Worm (Caenorhabditis elegans) whole organism, young adult: ENCODE measurements around the gene C55A6.1.

Experiments
- C06A6.2 ChIP-seq: fragments of 200-800 bp; sonication (Bioruptor generic); conservative IDR thresholded peaks from 2 replicates; pipeline ENCODE4 v1.3.6; 2022; ENCODE audit warnings: missing genetic modification characterization, missing compliant biosample characterization
- Y79H2A.3 ChIP-seq: fragments of 200-800 bp; sonication (Bioruptor generic); conservative IDR thresholded peaks from 2 replicates; pipeline ENCODE4 v1.3.6; 2022; ENCODE audit warnings: missing genetic modification reagents, missing genetic modification characterization, missing compliant biosample characterization
- ama-1 ChIP-seq, 3 experiments: fragments of 150-350 bp in 1 of 3; sonication (generic microtip) in 2 of 3; optimal IDR thresholded peaks; 2 replicates each; lab custom pipeline; 2014 to 2018; ENCODE audit warnings: missing biosample characterization in 2 of 3, missing genetic modification characterization in 2 of 3, missing genetic modification reagents in 2 of 3
- dpff-1 ChIP-seq: sonication (generic microtip); optimal IDR thresholded peaks from 2 replicates; lab custom pipeline; 2017; ENCODE audit warnings: mild to moderate bottlenecking, missing genetic modification characterization, missing compliant biosample characterization
- ets-4 ChIP-seq: fragments of 200-800 bp; sonication (Bioruptor generic); optimal IDR thresholded peaks from 2 replicates; lab custom pipeline; 2018; ENCODE audit warnings: mild to moderate bottlenecking, missing genetic modification characterization, missing compliant biosample characterization
- lin-40 ChIP-seq: sonication (generic microtip); optimal IDR thresholded peaks from 2 replicates; lab custom pipeline; 2016; ENCODE audit warnings: missing genetic modification characterization, mild to moderate bottlenecking, missing compliant biosample characterization, missing genotype, missing genetic modification reagents
- mes-4 ChIP-seq: sonication (generic microtip); optimal IDR thresholded peaks from 2 replicates; lab custom pipeline; 2016; ENCODE audit warnings: missing genotype, missing genetic modification characterization, missing compliant biosample characterization
- nfya-1 ChIP-seq: sonication (generic microtip); optimal IDR thresholded peaks from 2 replicates; lab custom pipeline; 2017; ENCODE audit warnings: antibody characterized with exemption, missing compliant biosample characterization, missing genetic modification characterization, borderline replicate concordance; ENCODE audit not compliant: insufficient read depth
- somi-1 ChIP-seq: fragments of 200-800 bp; sonication (Bioruptor generic); optimal IDR thresholded peaks from 2 replicates; lab custom pipeline; 2018; ENCODE audit warnings: mild to moderate bottlenecking, missing genetic modification characterization, missing compliant biosample characterization
- unc-130 ChIP-seq: sonication (generic microtip); optimal IDR thresholded peaks from 2 replicates; lab custom pipeline; 2016; ENCODE audit warnings: missing genetic modification reagents, missing genetic modification characterization, missing compliant biosample characterization
- xnd-1 ChIP-seq: sonication (generic microtip); optimal IDR thresholded peaks from 2 replicates; lab custom pipeline; 2016; ENCODE audit warnings: missing genotype, missing genetic modification reagents, missing genetic modification characterization, missing compliant biosample characterization

DNA sequence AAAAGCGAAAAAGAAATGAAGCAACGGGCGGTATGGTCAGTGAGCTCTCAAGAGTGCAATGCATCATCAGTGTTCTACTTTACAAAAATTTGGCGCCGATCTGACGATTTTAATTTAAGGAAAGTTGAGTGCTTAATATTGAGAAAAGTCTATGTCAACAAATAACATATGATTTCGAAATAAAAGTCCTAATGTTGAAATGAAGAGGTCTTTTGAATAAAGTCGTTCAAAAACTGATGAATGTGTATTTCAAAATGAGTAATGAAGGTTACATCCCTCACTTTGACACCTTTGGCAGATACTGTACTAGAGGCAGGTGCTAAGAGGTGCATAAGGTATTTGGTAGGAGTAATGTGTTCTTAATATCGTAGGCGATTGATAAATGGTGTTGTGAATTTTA is 7.3 kb downstream of the C55A6.1 start:
- TF ChIP-seq nfya-1 (no peak), C06A6.2 (GFP tag; lab: Robert Waterston, UW) (no peak), xnd-1 (no peak), ama-1 (optimal IDR thresholded peaks at IDR 0.05; lab: Kevin White, UChicago) (no peak), ama-1 (GFP tag; optimal IDR thresholded peaks at IDR 0.05; lab: Kevin White, UChicago) (no peak), somi-1 (no peak), lin-40 (tag; lab: Kevin White, UChicago) (no peak), dpff-1 (no peak), mes-4 (tag; lab: Kevin White, UChicago) (no peak), ets-4 (GFP tag; lab: Kevin White, UChicago) (no peak), Y79H2A.3 (no peak), unc-130 (GFP tag; lab: Kevin White, UChicago) (no peak)
